Worm (Caenorhabditis elegans): Measurements from ENCODE around the gene C13A2.5.

ce11 chrV:7282037-7282436 lies 6.4 kb downstream of the C13A2.5 start, which contains the start of gene C13A2.3:
- TF ChIP-seq F49E8.2 (tag; optimal IDR thresholded peaks at IDR 0.05; ENCODE audit: insufficient read depth) (no peak), K12H6.12 (tag; optimal IDR thresholded peaks at IDR 0.05) (no peak), Y95B8A.8 (GFP tag; IDR thresholded peaks at IDR 0.05) (no peak), ama-1 (optimal IDR thresholded peaks at IDR 0.05) (no peak), ama-1 (GFP tag; optimal IDR thresholded peaks at IDR 0.05) (no peak), hlh-12 (tag; optimal IDR thresholded peaks at IDR 0.05) (no peak), unc-62 (GFP tag; optimal IDR thresholded peaks at IDR 0.05) (no peak), hlh-26 (GFP tag; conservative IDR thresholded peaks at IDR 0.05) (no peak), pha-4 (tag; optimal IDR thresholded peaks at IDR 0.05) (no peak), Y53G8AR.9 (GFP tag; conservative IDR thresholded peaks at IDR 0.05) (no peak), dpff-1 (tag; optimal IDR thresholded peaks at IDR 0.05) (no peak), pbrm-1 (GFP tag; IDR thresholded peaks at IDR 0.05) (no peak), ztf-6 (GFP tag; IDR thresholded peaks at IDR 0.05) (no peak), hrde-1 (tag; optimal IDR thresholded peaks at IDR 0.05; ENCODE audit: borderline replicate concordance) (no peak), gei-17 (GFP tag; optimal IDR thresholded peaks at IDR 0.05) (no peak)
